Worm (Caenorhabditis elegans) whole organism, midembryonic: ENCODE data around the gene srd-17.

Experiments
- T22C8.4 ChIP-seq: fragments of 200-800 bp; sonication (Bioruptor generic); IDR thresholded peaks from 2 replicates; pipeline ENCODE4 v1.3.6; 2022; ENCODE audit warnings: missing genetic modification characterization, missing compliant biosample characterization
- cog-1 ChIP-seq: sonication (generic microtip); optimal IDR thresholded peaks from 2 replicates; lab custom pipeline; 2016; ENCODE audit warnings: missing genetic modification characterization, missing compliant biosample characterization
- flt-1 ChIP-seq: fragments of 200-800 bp; sonication (Bioruptor generic); IDR thresholded peaks from 2 replicates; pipeline ENCODE4 v1.3.6; 2022; ENCODE audit warnings: missing genetic modification characterization, missing compliant biosample characterization
- klf-2 ChIP-seq: fragments of 200-800 bp; sonication (Bioruptor generic); conservative IDR thresholded peaks from 2 replicates; pipeline ENCODE4 v1.3.6; 2022; ENCODE audit warnings: missing genetic modification reagents, missing genetic modification characterization, missing compliant biosample characterization
- med-1 ChIP-seq: sonication (generic microtip); optimal IDR thresholded peaks from 2 replicates; lab custom pipeline; 2017; ENCODE audit warnings: missing genetic modification characterization, mild to moderate bottlenecking, missing compliant biosample characterization, antibody characterized with exemption, missing genetic modification reagents; ENCODE audit not compliant: insufficient read depth
- ref-1 ChIP-seq: fragments of 200-800 bp; sonication (Bioruptor generic); conservative IDR thresholded peaks from 2 replicates; pipeline ENCODE4 v1.3.6; 2022; ENCODE audit warnings: missing genetic modification reagents, missing genetic modification characterization, missing compliant biosample characterization
- tab-1 ChIP-seq: fragments of 200-800 bp; sonication (Bioruptor generic); IDR thresholded peaks from 2 replicates; pipeline ENCODE4 v1.3.6; 2022; ENCODE audit warnings: missing genetic modification characterization, missing compliant biosample characterization
- ztf-23 ChIP-seq: fragments of 200-800 bp; sonication (Bioruptor generic); IDR thresholded peaks from 2 replicates; pipeline ENCODE4 v1.3.6; 2022; ENCODE audit warnings: missing genetic modification reagents, missing genetic modification characterization, missing compliant biosample characterization
- ztf-29 ChIP-seq: fragments of 200-800 bp; sonication (Bioruptor generic); IDR thresholded peaks from 2 replicates; pipeline ENCODE4 v1.3.6; 2022; ENCODE audit warnings: missing genetic modification reagents, missing genetic modification characterization, missing compliant biosample characterization

Gene srd-17

ce11 chrV:13428660-13429059 is 3.9 kb downstream of the srd-17 start, which contains the start of gene srd-19:
Gene srd-19, minus strand, starts transcription at chrV:13428760.
- no peak for TF ChIP-seq flt-1
- TF ChIP-seq cog-1 = no peak
- TF ChIP-seq med-1 (GFP tag; lab: Kevin White, UChicago) = no peak
- no peak for TF ChIP-seq klf-2 (GFP tag; lab: Robert Waterston, UW)
- no peak for TF ChIP-seq ztf-29 (GFP tag; lab: Robert Waterston, UW)
- TF ChIP-seq tab-1 (GFP tag; lab: Robert Waterston, UW) = no peak
- no peak for TF ChIP-seq ztf-23 (GFP tag; lab: Robert Waterston, UW)

ce11 chrV:13427378-13427777 is 5.1 kb downstream of the srd-17 start:
- TF ChIP-seq flt-1 (no peak), klf-2 (GFP tag; lab: Robert Waterston, UW) (no peak), T22C8.4 (GFP tag; lab: Robert Waterston, UW) (no peak)

ce11 chrV:13426764-13427163 is 5.8 kb downstream of the srd-17 start, which contains the start of gene srd-18:
Gene srd-18, minus strand, starts transcription at chrV:13426864.
- TF ChIP-seq ztf-23 (GFP tag; lab: Robert Waterston, UW) (no peak), ref-1 (GFP tag; lab: Robert Waterston, UW) (no peak), cog-1 (no peak), klf-2 (GFP tag; lab: Robert Waterston, UW) (no peak), med-1 (GFP tag; lab: Kevin White, UChicago) (no peak), tab-1 (GFP tag; lab: Robert Waterston, UW) (no peak), flt-1 (no peak), T22C8.4 (GFP tag; lab: Robert Waterston, UW) (no peak), ztf-29 (GFP tag; lab: Robert Waterston, UW) (no peak)

ce11 chrV:13423608-13424007 is 8.9 kb downstream of the srd-17 start, which contains the start of gene srv-10:
Gene srv-10, plus strand, starts transcription at chrV:13423908.
- TF ChIP-seq med-1 (GFP tag; lab: Kevin White, UChicago) = no peak
- no peak for TF ChIP-seq T22C8.4 (GFP tag; lab: Robert Waterston, UW)
- no peak for TF ChIP-seq cog-1
- no peak for TF ChIP-seq tab-1 (GFP tag; lab: Robert Waterston, UW)
- no peak for TF ChIP-seq klf-2 (GFP tag; lab: Robert Waterston, UW)
- TF ChIP-seq ref-1 (GFP tag; lab: Robert Waterston, UW) = no peak

- TF ChIP-seq med-1 (GFP tag; lab: Kevin White, UChicago) = no peak
- TF ChIP-seq ref-1 (GFP tag; lab: Robert Waterston, UW) = no peak
- TF ChIP-seq klf-2 (GFP tag; lab: Robert Waterston, UW) = no peak
- TF ChIP-seq ztf-29 (GFP tag; lab: Robert Waterston, UW) = no peak
- no peak for TF ChIP-seq T22C8.4 (GFP tag; lab: Robert Waterston, UW)
- TF ChIP-seq flt-1 = no peak
- TF ChIP-seq tab-1 (GFP tag; lab: Robert Waterston, UW) = no peak
- no peak for TF ChIP-seq ztf-23 (GFP tag; lab: Robert Waterston, UW)
- no peak for TF ChIP-seq cog-1
These were observed 9.5 kb downstream of the srd-17 start, which contains the start of gene srv-9 for ce11 chrV:13423045-13423444. Gene srv-9, minus strand, starts transcription at chrV:13423145.

- TF ChIP-seq flt-1 (no peak), T22C8.4 (GFP tag; lab: Robert Waterston, UW) (no peak), tab-1 (GFP tag; lab: Robert Waterston, UW) (no peak), cog-1 (no peak), ztf-23 (GFP tag; lab: Robert Waterston, UW) (no peak), klf-2 (GFP tag; lab: Robert Waterston, UW) (no peak), ref-1 (GFP tag; lab: Robert Waterston, UW) (no peak), ztf-29 (GFP tag; lab: Robert Waterston, UW) (no peak), med-1 (GFP tag; lab: Kevin White, UChicago) (no peak)
These were observed 10.8 kb downstream of the srd-17 start for ce11 chrV:13421697-13422096.

ce11 chrV:13420640-13421039 is 11.9 kb downstream of the srd-17 start, which contains the start of gene srv-8:
Gene srv-8, minus strand, starts transcription at chrV:13420740.
- TF ChIP-seq flt-1 (no peak), cog-1 (no peak), T22C8.4 (GFP tag; lab: Robert Waterston, UW) (no peak), med-1 (GFP tag; lab: Kevin White, UChicago) (no peak), ztf-23 (GFP tag; lab: Robert Waterston, UW) (no peak), klf-2 (GFP tag; lab: Robert Waterston, UW) (no peak), ref-1 (GFP tag; lab: Robert Waterston, UW) (no peak), tab-1 (GFP tag; lab: Robert Waterston, UW) (no peak), ztf-29 (GFP tag; lab: Robert Waterston, UW) (no peak)

- TF ChIP-seq tab-1 (GFP tag; lab: Robert Waterston, UW) = no peak
- no peak for TF ChIP-seq med-1 (GFP tag; lab: Kevin White, UChicago)
- no peak for TF ChIP-seq ref-1 (GFP tag; lab: Robert Waterston, UW)
- no peak for TF ChIP-seq T22C8.4 (GFP tag; lab: Robert Waterston, UW)
- no peak for TF ChIP-seq ztf-23 (GFP tag; lab: Robert Waterston, UW)
- TF ChIP-seq cog-1 = no peak
- TF ChIP-seq flt-1 = no peak
- TF ChIP-seq ztf-29 (GFP tag; lab: Robert Waterston, UW) = no peak
These were observed 15.0 kb downstream of the srd-17 start, which contains the start of gene F53F1.6 for ce11 chrV:13417513-13417912. Gene F53F1.6, minus strand, starts transcription at chrV:13417613.

- no peak for TF ChIP-seq klf-2 (GFP tag; lab: Robert Waterston, UW)
- TF ChIP-seq T22C8.4 (GFP tag; lab: Robert Waterston, UW) = no peak
These were observed 16.4 kb downstream of the srd-17 start for ce11 chrV:13416076-13416475.

- TF ChIP-seq klf-2 (GFP tag; lab: Robert Waterston, UW) (no peak; the same call in 1 of the 2 replicates), med-1 (GFP tag; lab: Kevin White, UChicago) (no peak), tab-1 (GFP tag; lab: Robert Waterston, UW) (no peak), cog-1 (no peak), flt-1 (no peak), ref-1 (GFP tag; lab: Robert Waterston, UW) (no peak)
These were observed 17.1 kb downstream of the srd-17 start for ce11 chrV:13415462-13415861.
